Fruit fly (Drosophila melanogaster): Measurements from ENCODE around the gene CG46339.

Gene CG46339

DNA sequence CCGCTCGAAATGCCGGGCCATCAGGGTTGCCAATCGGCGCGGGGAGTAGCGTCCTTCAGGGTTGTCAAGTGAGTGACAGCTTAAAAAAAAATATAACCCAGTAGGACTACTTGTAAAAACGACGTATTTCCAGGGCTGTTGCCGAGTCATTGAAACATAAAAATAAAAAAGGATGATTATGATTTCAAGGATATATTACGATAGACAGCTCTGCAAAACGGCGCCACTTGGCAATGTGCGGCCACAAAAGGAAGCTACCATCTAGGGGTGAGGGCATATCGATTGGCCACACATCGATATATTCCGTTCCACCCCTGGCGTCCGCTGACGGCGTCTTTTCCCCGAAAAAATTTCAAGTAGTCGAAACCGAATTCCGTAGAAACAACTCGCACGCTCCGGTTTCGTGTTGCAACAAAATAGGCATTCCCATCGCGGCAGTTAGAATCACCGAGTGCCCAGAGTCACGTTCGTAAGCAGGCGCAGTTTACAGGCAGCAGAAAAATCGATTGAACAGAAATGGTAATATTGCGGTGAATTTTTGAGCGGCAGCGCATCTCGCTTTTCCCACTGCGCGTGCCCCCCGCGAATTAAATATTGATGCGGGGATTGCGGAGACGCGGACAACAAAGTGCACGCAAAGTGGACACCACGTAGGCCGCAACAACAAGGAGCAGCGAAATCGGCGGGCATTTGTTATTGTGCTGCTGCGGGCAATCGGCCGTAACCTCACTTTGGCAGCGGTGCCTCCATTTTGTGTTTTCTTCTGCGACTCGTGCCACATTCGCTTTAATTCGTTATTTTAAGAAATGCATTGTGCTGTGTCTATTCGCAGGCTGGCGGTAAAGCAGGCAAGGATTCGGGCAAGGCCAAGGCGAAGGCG is 48.7 kb upstream of the CG46339 start, which contains the start of the genes ball and His2Av (continued):
- TF ChIP-seq Hr51 (GFP tag; optimal IDR thresholded peaks at IDR 0.05), result peak; percentile 67 to 85
- TF ChIP-seq Ets65A (GFP tag), result peak; percentile 98
- peak; percentile 89; the same call in 2 of the 3 replicates for TF ChIP-seq otp (GFP tag; IDR thresholded peaks at IDR 0.05)
- TF ChIP-seq grn (GFP tag; optimal IDR thresholded peaks at IDR 0.05), result peak; percentile 22
- TF ChIP-seq CG12659 (GFP tag; optimal IDR thresholded peaks at IDR 0.05), result peak; percentile 89
- TF ChIP-seq Drgx (GFP tag; IDR thresholded peaks at IDR 0.05), result peak; percentile 72
- TF ChIP-seq pb (GFP tag; optimal IDR thresholded peaks at IDR 0.05), result peak; percentile 57
- TF ChIP-seq gt (GFP tag; IDR thresholded peaks at IDR 0.05), result 0 out of 2 replicates have a peak, but pooled peaks have one; percentile 25
- peak; percentile 84 for TF ChIP-seq tgo (GFP tag; IDR thresholded peaks at IDR 0.05)
- peak; percentile 71 for TF ChIP-seq CG16815 (GFP tag; optimal IDR thresholded peaks at IDR 0.05)
- peak; percentile 80 for TF ChIP-seq CG12155 (GFP tag; optimal IDR thresholded peaks at IDR 0.05)
- TF ChIP-seq maf-S (GFP tag; optimal IDR thresholded peaks at IDR 0.05), result peak; percentile 84
- peak; percentile 70 for TF ChIP-seq CG18619 (GFP tag; optimal IDR thresholded peaks at IDR 0.05)
- peak; percentile 97 for TF ChIP-seq bigmax (GFP tag; optimal IDR thresholded peaks at IDR 0.05)
- peak; percentile 89 for TF ChIP-seq sd (tag; optimal IDR thresholded peaks at IDR 0.05)
- TF ChIP-seq Mes4 (GFP tag; optimal IDR thresholded peaks at IDR 0.05), result peak; percentile 83
- peak; percentile 91 for TF ChIP-seq Hsf (GFP tag; optimal IDR thresholded peaks at IDR 0.05)
- TF ChIP-seq CG4854 (GFP tag; optimal IDR thresholded peaks at IDR 0.05), result peak; percentile 72
- TF ChIP-seq Camta (GFP tag; optimal IDR thresholded peaks at IDR 0.05), result peak; percentile 74
- TF ChIP-seq NfI (GFP tag; optimal IDR thresholded peaks at IDR 0.05), result peak; percentile 85
- TF ChIP-seq CG1603 (tag; optimal IDR thresholded peaks at IDR 0.05), result peak; percentile 67
- peak; percentile 69 for TF ChIP-seq Max (GFP tag; optimal IDR thresholded peaks at IDR 0.05)
- peak; percentile 55 for TF ChIP-seq dmrt99B (tag; optimal IDR thresholded peaks at IDR 0.05)
- peak; percentile 58 for TF ChIP-seq CG15073 (GFP tag; optimal IDR thresholded peaks at IDR 0.05)
- TF ChIP-seq CG34224 (GFP tag; IDR thresholded peaks at IDR 0.05; ENCODE audit: partially characterized antibody), result peak; percentile 84
- peak; percentile 64 for TF ChIP-seq HHEX (GFP tag; optimal IDR thresholded peaks at IDR 0.05)
- TF ChIP-seq oc (tag; optimal IDR thresholded peaks at IDR 0.05), result peak; percentile 67
- peak; percentile 65 for TF ChIP-seq HmgD (GFP tag; optimal IDR thresholded peaks at IDR 0.05)
- peak; percentile 90 for TF ChIP-seq Chrac-16 (GFP tag; optimal IDR thresholded peaks at IDR 0.05)
- TF ChIP-seq CG10147 (GFP tag; optimal IDR thresholded peaks at IDR 0.05), result peak; percentile 70
- peak; percentile 77 for TF ChIP-seq CG1792 (GFP tag; optimal IDR thresholded peaks at IDR 0.05)
- TF ChIP-seq gsb-n (tag; optimal IDR thresholded peaks at IDR 0.05), result peak; percentile 68
- no peak for TF ChIP-seq fru (optimal IDR thresholded peaks at IDR 0.05)
- peak; percentile 89 for TF ChIP-seq Dll (GFP tag; IDR thresholded peaks at IDR 0.05; ENCODE audit: partially characterized antibody)
- peak; percentile 51; the same call in 1 of the 2 replicates for TF ChIP-seq GATAe (GFP tag; conservative IDR thresholded peaks at IDR 0.05)
- TF ChIP-seq CrebB (tag; optimal IDR thresholded peaks at IDR 0.05), result peak; percentile 71
- peak; percentile 53 for TF ChIP-seq tap (tag; optimal IDR thresholded peaks at IDR 0.05)
- peak; percentile 91 for TF ChIP-seq Hmr (GFP tag; optimal IDR thresholded peaks at IDR 0.05)
- peak; percentile 94 for TF ChIP-seq jumu (GFP tag; optimal IDR thresholded peaks at IDR 0.05)
- TF ChIP-seq CG14050 (GFP tag; IDR thresholded peaks at IDR 0.05), result peak; percentile 55
- peak; percentile 54 for TF ChIP-seq Usf (GFP tag; optimal IDR thresholded peaks at IDR 0.05)
- TF ChIP-seq Atf3 (GFP tag; optimal IDR thresholded peaks at IDR 0.05), result peak; percentile 73
- TF ChIP-seq CG17912 (GFP tag; optimal IDR thresholded peaks at IDR 0.05), result peak; percentile 30
- peak; percentile 65 for TF ChIP-seq ssp (GFP tag; IDR thresholded peaks at IDR 0.05)
- TF ChIP-seq CG4707 (GFP tag; optimal IDR thresholded peaks at IDR 0.05), result peak; percentile 4
- peak; percentile 62 for TF ChIP-seq salm (tag; optimal IDR thresholded peaks at IDR 0.05)
- peak; percentile 92 for TF ChIP-seq NC2β (GFP tag; optimal IDR thresholded peaks at IDR 0.05)
- TF ChIP-seq croc (GFP tag; conservative IDR thresholded peaks at IDR 0.05), result peak; percentile 49; the same call in 2 of the 3 replicates
